In genomic region chr3R:10761980-10762379, dm6 we compare ENCODE assay signal across 4 fruit fly cellular contexts.
TF ChIP-seq lines count a peak whose summit lies in the region.

No protein-coding gene starts in this region.

- no peak for TF ChIP-seq CTCF in whole organism, embryonic (GFP tag; optimal IDR thresholded peaks at IDR 0.05; lab: Kevin White, UChicago)

TF ChIP-seq in whole organism, embryonic, 481 proteins besides CTCF, POLR2A, EP300 and RAD21 (continues in another document):
- TF ChIP-seq Lpt (GFP tag; optimal IDR thresholded peaks at IDR 0.05; lab: Kevin White, UChicago) (no peak), phol (tag; optimal IDR thresholded peaks at IDR 0.05; lab: Kevin White, UChicago) (no peak), odd (GFP tag; optimal IDR thresholded peaks at IDR 0.05; lab: Kevin White, UChicago) (no peak), CG33557 (GFP tag; optimal IDR thresholded peaks at IDR 0.05; lab: Kevin White, UChicago) (no peak), salm (tag; optimal IDR thresholded peaks at IDR 0.05; lab: Kevin White, UChicago) (no peak), ab (GFP tag; optimal IDR thresholded peaks at IDR 0.05; lab: Kevin White, UChicago) (no peak), D (optimal IDR thresholded peaks at IDR 0.05; lab: Kevin White, UChicago) (no peak), D (GFP tag; optimal IDR thresholded peaks at IDR 0.05; lab: Kevin White, UChicago) (peak; percentile 16), CG6254 (GFP tag; optimal IDR thresholded peaks at IDR 0.05; lab: Kevin White, UChicago) (no peak), sisA (GFP tag; IDR thresholded peaks at IDR 0.05; lab: Robert Waterston, UW) (no peak), Ptx1 (GFP tag; IDR thresholded peaks at IDR 0.05; lab: Robert Waterston, UW) (0 out of 2 replicates have a peak, but pooled peaks have one; percentile 28), CG6175 (GFP tag; IDR thresholded peaks at IDR 0.05; lab: Robert Waterston, UW) (no peak), CG16779 (GFP tag; IDR thresholded peaks at IDR 0.05; lab: Robert Waterston, UW) (0 out of 2 replicates have a peak, but pooled peaks have one; percentile 3), hkb (optimal IDR thresholded peaks at IDR 0.05; lab: Kevin White, UChicago) (no peak), hkb (GFP tag; IDR thresholded peaks at IDR 0.05; lab: Robert Waterston, UW) (peak; percentile 51; the same call in 1 of the 2 replicates), CG14965 (GFP tag; optimal IDR thresholded peaks at IDR 0.05; lab: Kevin White, UChicago; ENCODE audit: borderline replicate concordance) (no peak), usp (GFP tag; optimal IDR thresholded peaks at IDR 0.05; lab: Kevin White, UChicago) (no peak), Rfx (GFP tag; IDR thresholded peaks at IDR 0.05; lab: Robert Waterston, UW) (peak; percentile 53), ara (GFP tag; IDR thresholded peaks at IDR 0.05; lab: Robert Waterston, UW) (0 out of 2 replicates have a peak, but pooled peaks have one; percentile 36), tgo (GFP tag; IDR thresholded peaks at IDR 0.05; lab: Robert Waterston, UW) (peak; percentile 21; the same call in 1 of the 3 replicates), CoRest (tag; optimal IDR thresholded peaks at IDR 0.05; lab: Kevin White, UChicago) (no peak), Pdp1 (GFP tag; optimal IDR thresholded peaks at IDR 0.05; lab: Kevin White, UChicago) (peak; percentile 3 to 94)

TF ChIP-seq in whole organism, prepupa, 60 proteins besides CTCF, POLR2A, EP300 and RAD21:
- TF ChIP-seq svp (GFP tag; lab: Kevin White, UChicago) (no peak), CG9139 (GFP tag; optimal IDR thresholded peaks at IDR 0.05; lab: Kevin White, UChicago) (no peak), esn (GFP tag; optimal IDR thresholded peaks at IDR 0.05; lab: Kevin White, UChicago) (peak; percentile 20), Sox102F (GFP tag; optimal IDR thresholded peaks at IDR 0.05; lab: Kevin White, UChicago) (no peak), lz (GFP tag; optimal IDR thresholded peaks at IDR 0.05; lab: Kevin White, UChicago) (no peak), Smox (GFP tag; optimal IDR thresholded peaks at IDR 0.05; lab: Kevin White, UChicago) (peak; percentile 5), CG11294 (GFP tag; IDR thresholded peaks at IDR 0.05; lab: Robert Waterston, UW) (0 out of 2 replicates have a peak, but pooled peaks have one; percentile 14), CG31627 (GFP tag; optimal IDR thresholded peaks at IDR 0.05; lab: Kevin White, UChicago) (peak; percentile 26), Gug (GFP tag; IDR thresholded peaks at IDR 0.05; lab: Robert Waterston, UW) (no peak)

TF ChIP-seq in whole organism, pupa, 21 proteins besides CTCF, POLR2A, EP300 and RAD21:
- TF ChIP-seq Ets98B (GFP tag; IDR thresholded peaks at IDR 0.05; lab: Robert Waterston, UW) (0 out of 2 replicates have a peak, but pooled peaks have one; percentile 21), CG4496 (GFP tag; IDR thresholded peaks at IDR 0.05; lab: Robert Waterston, UW) (peak; percentile 65; the same call in 2 of the 3 replicates), CG32121 (GFP tag; IDR thresholded peaks at IDR 0.05; lab: Robert Waterston, UW) (peak; percentile 62; the same call in 1 of the 2 replicates), Snoo (tag; optimal IDR thresholded peaks at IDR 0.05; lab: Kevin White, UChicago) (no peak)

TF ChIP-seq in whole organism, wandering third instar larva, 38 proteins besides CTCF, POLR2A, EP300 and RAD21:
- TF ChIP-seq ey (GFP tag; optimal IDR thresholded peaks at IDR 0.05; lab: Kevin White, UChicago) (peak; percentile 12), Jra (GFP tag; optimal IDR thresholded peaks at IDR 0.05; lab: Kevin White, UChicago) (no peak), brk (GFP tag; optimal IDR thresholded peaks at IDR 0.05; lab: Kevin White, UChicago) (no peak)

Comparison
In these comparisons a context has a peak if more than half of its experiments do, and no peak if none do; other contexts are left out.
1. Of the 7 proteins assayed by ChIP-seq in both whole organism, embryonic and whole organism, prepupa: peak only in whole organism, embryonic: CG16779; only in whole organism, prepupa: none; in both: none; in neither: 6.